Worm (Caenorhabditis elegans) whole organism, L4/young adult: Measurements from ENCODE around the gene cyp-33E1.

Source experiments
- W03F9.2 ChIP-seq: fragments of 150-350 bp; optimal IDR thresholded peaks from 2 replicates; lab custom pipeline; 2014; ENCODE audit warnings: missing biosample characterization, missing genetic modification characterization
- dao-5 ChIP-seq: sonication (generic microtip); optimal IDR thresholded peaks from 2 replicates; lab custom pipeline; 2016; ENCODE audit warnings: missing genotype, missing genetic modification characterization, moderate library complexity, missing compliant biosample characterization
- him-1 ChIP-seq: sonication (generic microtip); optimal IDR thresholded peaks from 2 replicates; lab custom pipeline; 2016; ENCODE audit warnings: missing genotype, missing genetic modification reagents, missing genetic modification characterization, missing compliant biosample characterization

DNA sequence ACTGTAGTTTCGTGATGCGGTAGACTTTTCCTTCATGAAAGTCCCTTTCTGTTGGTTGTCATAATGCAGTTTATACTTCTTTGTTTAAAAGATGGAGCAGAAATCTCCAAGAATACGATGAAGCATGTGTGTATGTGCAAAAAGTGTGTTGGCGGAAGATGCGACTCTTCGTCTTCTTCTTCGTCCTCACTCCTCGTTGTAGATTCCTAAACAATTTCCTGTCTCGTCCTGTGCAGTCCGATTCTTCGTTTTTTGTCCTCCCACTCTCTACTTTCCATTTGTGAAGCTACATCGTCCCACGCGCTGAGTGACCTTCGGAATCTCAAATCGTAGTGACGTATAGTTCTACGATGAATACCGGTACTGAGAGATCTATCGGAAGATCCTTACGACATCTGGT lies 20.1 kb downstream of the cyp-33E1 start:
- TF ChIP-seq W03F9.2 (tag; lab: Kevin White, UChicago): no peak
- no peak for TF ChIP-seq him-1 (tag; lab: Kevin White, UChicago)
- TF ChIP-seq dao-5: no peak
